Worm (Caenorhabditis elegans) whole organism, L3 larva: ENCODE measurements around the gene emre-1.

ENCODE experiments used
- ZK546.5 ChIP-seq: sonication (generic microtip); optimal IDR thresholded peaks from 2 replicates; lab custom pipeline; 2017; ENCODE audit warnings: missing biosample characterization, missing genetic modification characterization
- aly-2 ChIP-seq: fragments of 150-350 bp; optimal IDR thresholded peaks from 2 replicates; lab custom pipeline; 2014; ENCODE audit warnings: missing biosample characterization, missing genetic modification characterization
- ama-1 ChIP-seq: fragments of 150-350 bp; optimal IDR thresholded peaks from 2 replicates; lab custom pipeline; 2018
- ceh-16 ChIP-seq: sonication (generic microtip); optimal IDR thresholded peaks from 2 replicates; lab custom pipeline; 2017; ENCODE audit warnings: missing biosample characterization, missing genetic modification characterization
- ceh-28 ChIP-seq: fragments of 150-350 bp; optimal IDR thresholded peaks from 2 replicates; lab custom pipeline; 2014; ENCODE audit warnings: missing biosample characterization, missing genetic modification reagents, missing genetic modification characterization
- ceh-82 ChIP-seq: fragments of 150-350 bp; optimal IDR thresholded peaks from 2 replicates; lab custom pipeline; 2014; ENCODE audit warnings: missing biosample characterization, missing genetic modification characterization
- ceh-9 ChIP-seq: sonication (generic microtip); optimal IDR thresholded peaks from 2 replicates; lab custom pipeline; 2018; ENCODE audit warnings: missing biosample characterization, missing genetic modification characterization
- daf-12 ChIP-seq: fragments of 150-350 bp; optimal IDR thresholded peaks from 2 replicates; lab custom pipeline; 2014; ENCODE audit warnings: missing biosample characterization, missing genetic modification reagents, missing genetic modification characterization
- egl-5 ChIP-seq: fragments of 150-350 bp; optimal IDR thresholded peaks from 2 replicates; lab custom pipeline; 2017; ENCODE audit warnings: missing biosample characterization, missing genetic modification reagents, missing genetic modification characterization, inconsistent platforms
- elt-1 ChIP-seq: fragments of 150-350 bp; optimal IDR thresholded peaks from 2 replicates; lab custom pipeline; 2014; ENCODE audit warnings: missing biosample characterization, missing genetic modification characterization
- elt-2 ChIP-seq: sonication (generic microtip); optimal IDR thresholded peaks from 2 replicates; lab custom pipeline; 2016; ENCODE audit warnings: missing genetic modification reagents, mild to moderate bottlenecking, missing genetic modification characterization, missing compliant biosample characterization
- elt-3 ChIP-seq, 3 experiments: fragments of 150-350 bp in 1 of 3; sonication (generic microtip) in 2 of 3; optimal IDR thresholded peaks; 2 replicates in 2 of 3; 4 replicates in 1 of 3; lab custom pipeline; 2014 to 2017; ENCODE audit warnings: missing biosample characterization in 3 of 3, missing genetic modification characterization in 3 of 3
- eor-1 ChIP-seq, 2 experiments: fragments of 150-350 bp; optimal IDR thresholded peaks; 2 replicates each; lab custom pipeline; 2014 to 2018; ENCODE audit warnings: missing biosample characterization in 2 of 2, missing genetic modification characterization in 2 of 2
- fkh-10 ChIP-seq: sonication (generic microtip); optimal IDR thresholded peaks from 2 replicates; lab custom pipeline; 2017; ENCODE audit warnings: missing biosample characterization, missing genetic modification reagents, missing genetic modification characterization
- fkh-2 ChIP-seq: fragments of 150-350 bp; optimal IDR thresholded peaks from 2 replicates; lab custom pipeline; 2014; ENCODE audit warnings: missing biosample characterization, missing genetic modification reagents, missing genetic modification characterization
- fos-1 ChIP-seq: fragments of 150-350 bp; optimal IDR thresholded peaks from 2 replicates; lab custom pipeline; 2014; ENCODE audit warnings: missing biosample characterization, missing genetic modification characterization
- hmg-11 ChIP-seq: sonication (generic microtip); optimal IDR thresholded peaks from 2 replicates; lab custom pipeline; 2016; ENCODE audit warnings: missing genetic modification characterization, missing compliant biosample characterization
- jun-1 ChIP-seq: fragments of 150-350 bp; optimal IDR thresholded peaks from 2 replicates; lab custom pipeline; 2014; ENCODE audit warnings: missing biosample characterization, missing genetic modification reagents, missing genetic modification characterization
- lin-15B ChIP-seq: fragments of 150-350 bp; optimal IDR thresholded peaks from 2 replicates; lab custom pipeline; 2014; ENCODE audit warnings: missing biosample characterization, missing genetic modification characterization
- lsy-12 ChIP-seq: sonication (generic microtip); optimal IDR thresholded peaks from 2 replicates; lab custom pipeline; 2016; ENCODE audit warnings: mild to moderate bottlenecking, missing genetic modification characterization, missing compliant biosample characterization
- mdl-1 ChIP-seq: fragments of 150-350 bp; optimal IDR thresholded peaks from 2 replicates; lab custom pipeline; 2014; ENCODE audit warnings: missing biosample characterization, missing genetic modification characterization
- mml-1 ChIP-seq: fragments of 150-350 bp; sonication (generic microtip); optimal IDR thresholded peaks from 3 replicates; lab custom pipeline; 2014; ENCODE audit warnings: missing biosample characterization, missing genetic modification characterization
- nfya-1 ChIP-seq: sonication (generic microtip); optimal IDR thresholded peaks from 2 replicates; lab custom pipeline; 2017; ENCODE audit warnings: missing genetic modification characterization, mild to moderate bottlenecking, missing compliant biosample characterization, antibody characterized with exemption, moderate library complexity; ENCODE audit not compliant: insufficient read depth
- nhr-11 ChIP-seq: fragments of 150-350 bp; optimal IDR thresholded peaks from 2 replicates; lab custom pipeline; 2014; ENCODE audit warnings: missing biosample characterization, missing genetic modification characterization
- nhr-12 ChIP-seq: fragments of 150-350 bp; optimal IDR thresholded peaks from 2 replicates; lab custom pipeline; 2014; ENCODE audit warnings: missing biosample characterization, missing genetic modification characterization
- nhr-25 ChIP-seq: sonication (generic microtip); optimal IDR thresholded peaks from 2 replicates; lab custom pipeline; 2017; ENCODE audit warnings: missing biosample characterization, missing genetic modification characterization
- nhr-28 ChIP-seq: fragments of 150-350 bp; optimal IDR thresholded peaks from 2 replicates; lab custom pipeline; 2014; ENCODE audit warnings: missing biosample characterization, missing genetic modification characterization
- nhr-43 ChIP-seq: sonication (generic microtip); optimal IDR thresholded peaks from 2 replicates; lab custom pipeline; 2016; ENCODE audit warnings: mild to moderate bottlenecking, missing genetic modification characterization, missing compliant biosample characterization; ENCODE audit not compliant: poor library complexity, severe bottlenecking
- nhr-67 ChIP-seq: fragments of 150-350 bp; optimal IDR thresholded peaks from 2 replicates; lab custom pipeline; 2014; ENCODE audit warnings: missing biosample characterization, missing genetic modification characterization
- nhr-76 ChIP-seq: fragments of 150-350 bp; sonication (generic microtip); optimal IDR thresholded peaks from 5 replicates; lab custom pipeline; 2014; ENCODE audit warnings: missing biosample characterization, missing genetic modification characterization
- nhr-77 ChIP-seq: fragments of 150-350 bp; optimal IDR thresholded peaks from 2 replicates; lab custom pipeline; 2014; ENCODE audit warnings: missing biosample characterization, missing genetic modification characterization
- pha-4 ChIP-seq: fragments of 150-350 bp; optimal IDR thresholded peaks from 2 replicates; lab custom pipeline; 2014; ENCODE audit warnings: missing biosample characterization, missing genetic modification reagents, missing genetic modification characterization
- sea-2 ChIP-seq: fragments of 150-350 bp; sonication (generic microtip); optimal IDR thresholded peaks from 4 replicates; lab custom pipeline; 2014; ENCODE audit warnings: missing biosample characterization, missing genetic modification reagents, missing genetic modification characterization
- skn-1 ChIP-seq: fragments of 150-350 bp; optimal IDR thresholded peaks from 2 replicates; lab custom pipeline; 2014; ENCODE audit warnings: missing biosample characterization, missing genetic modification characterization
- tbx-2 ChIP-seq: sonication (generic microtip); optimal IDR thresholded peaks from 2 replicates; lab custom pipeline; 2016; ENCODE audit warnings: mild to moderate bottlenecking, missing genetic modification characterization, missing compliant biosample characterization
- unc-62 ChIP-seq: fragments of 150-350 bp; sonication (generic microtip); optimal IDR thresholded peaks from 4 replicates; lab custom pipeline; 2014; ENCODE audit warnings: missing biosample characterization, missing genetic modification reagents, missing genetic modification characterization
- zag-1 ChIP-seq: fragments of 150-350 bp; optimal IDR thresholded peaks from 2 replicates; lab custom pipeline; 2014; ENCODE audit warnings: missing biosample characterization, missing genetic modification characterization
- ztf-11 ChIP-seq: fragments of 150-350 bp; optimal IDR thresholded peaks from 2 replicates; lab custom pipeline; 2014; ENCODE audit warnings: missing biosample characterization, missing genetic modification characterization
- ztf-4 ChIP-seq: fragments of 150-350 bp; optimal IDR thresholded peaks from 2 replicates; lab custom pipeline; 2014; ENCODE audit warnings: missing biosample characterization, missing genetic modification characterization

emre-1 gene

DNA sequence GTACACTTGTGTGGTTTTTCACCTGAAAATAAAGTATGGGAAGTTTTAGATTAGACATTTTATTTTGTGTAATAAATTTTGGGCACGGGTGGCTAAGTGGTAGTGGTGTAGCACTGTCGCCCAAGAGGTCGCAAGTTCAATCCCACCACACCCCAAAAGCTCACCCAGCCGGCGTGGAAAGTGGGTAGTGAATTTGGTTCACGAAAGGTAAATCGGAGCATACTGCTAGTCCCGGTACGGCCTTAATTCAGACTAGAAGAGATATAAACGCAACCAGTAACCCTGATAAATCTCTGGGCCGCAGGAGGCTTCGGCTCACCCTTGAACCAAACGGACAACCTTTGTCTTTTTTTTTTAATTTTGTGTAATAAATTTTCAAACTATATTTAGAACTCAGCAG lies 27.7 kb upstream of the emre-1 start:
- TF ChIP-seq eor-1 (tag; optimal IDR thresholded peaks at IDR 0.05; lab: Kevin White, UChicago): no peak
- TF ChIP-seq ceh-16: no peak
- TF ChIP-seq aly-2 (tag; lab: Kevin White, UChicago): no peak
- no peak for TF ChIP-seq nhr-12
- TF ChIP-seq nhr-77 (tag; lab: Kevin White, UChicago): no peak
- TF ChIP-seq fos-1 (tag; lab: Kevin White, UChicago): no peak
- no peak for TF ChIP-seq fkh-2
- TF ChIP-seq ztf-4 (tag; lab: Kevin White, UChicago): no peak
- no peak for TF ChIP-seq ZK546.5 (tag; lab: Kevin White, UChicago)
- TF ChIP-seq mdl-1 (tag; lab: Kevin White, UChicago): no peak
- no peak for TF ChIP-seq nhr-43 (tag; lab: Kevin White, UChicago)
- TF ChIP-seq nfya-1: no peak
- no peak for TF ChIP-seq nhr-28 (tag; lab: Kevin White, UChicago)

DNA sequence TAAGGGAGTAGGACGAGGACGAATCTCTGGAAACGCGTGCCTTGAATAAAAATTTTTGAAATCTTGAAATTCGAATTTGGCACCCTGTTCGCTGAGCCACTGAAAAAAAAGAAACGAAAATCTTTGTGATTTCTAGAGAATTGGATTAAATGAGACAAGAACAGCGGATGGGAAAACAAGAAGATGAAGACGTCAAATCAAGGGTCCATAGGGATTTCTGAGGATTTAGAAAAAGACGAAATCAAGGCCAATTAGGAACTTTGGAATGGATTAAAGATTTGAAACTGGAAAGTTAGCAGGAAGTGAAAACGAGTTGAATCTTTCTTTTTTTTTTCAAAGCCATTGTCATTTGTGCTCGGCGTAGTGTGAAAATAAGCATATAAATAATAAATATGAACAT lies 24.9 kb upstream of the emre-1 start, which contains the start of gene pag-3:
Gene pag-3, minus strand, starts transcription at position 101 of the 400 bp plus-strand sequence.
- TF ChIP-seq unc-62: no peak
- no peak for TF ChIP-seq fkh-2
- no peak for TF ChIP-seq elt-2 (tag; lab: Kevin White, UChicago)
- no peak for TF ChIP-seq nhr-43 (tag; lab: Kevin White, UChicago)
- no peak for TF ChIP-seq nhr-67
- no peak for TF ChIP-seq egl-5 (tag; lab: Kevin White, UChicago)
- TF ChIP-seq nhr-25 (tag; lab: Kevin White, UChicago): no peak
- TF ChIP-seq nhr-28 (tag; lab: Kevin White, UChicago): no peak
- no peak for TF ChIP-seq hmg-11
- no peak for TF ChIP-seq jun-1 (tag; lab: Kevin White, UChicago)
- TF ChIP-seq lsy-12 (tag; lab: Kevin White, UChicago): no peak
- no peak for TF ChIP-seq pha-4 (tag; lab: Kevin White, UChicago)
- no peak for TF ChIP-seq ceh-82 (tag; lab: Kevin White, UChicago)
- TF ChIP-seq fos-1 (tag; lab: Kevin White, UChicago): no peak

DNA sequence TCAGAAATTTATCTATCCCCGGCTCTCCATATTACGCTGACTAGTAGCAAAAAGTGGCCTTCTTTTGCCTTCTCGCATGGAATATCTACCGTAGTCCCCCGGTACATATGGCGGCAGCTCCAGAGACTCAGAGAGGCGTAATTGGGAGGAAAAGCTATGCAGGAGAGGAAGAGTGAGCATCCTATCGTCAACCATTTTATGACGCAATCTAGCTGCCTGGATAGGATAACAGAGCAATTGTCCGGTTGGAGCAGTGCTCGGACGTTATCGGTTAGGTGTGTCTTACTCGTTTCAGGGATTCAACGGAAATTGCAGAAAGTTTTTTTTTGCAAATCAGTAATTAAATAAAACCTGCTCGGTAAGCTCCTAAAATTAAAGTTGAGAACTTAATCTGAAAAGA lies 22.3 kb upstream of the emre-1 start:
- no peak for TF ChIP-seq fkh-10 (GFP tag; lab: Kevin White, UChicago)
- no peak for TF ChIP-seq zag-1 (tag; lab: Kevin White, UChicago)
- TF ChIP-seq mml-1 (tag; lab: Kevin White, UChicago): no peak
- TF ChIP-seq tbx-2 (tag; lab: Kevin White, UChicago): no peak
- no peak for TF ChIP-seq ceh-9
- TF ChIP-seq ztf-11 (tag; lab: Kevin White, UChicago): no peak
- no peak for TF ChIP-seq lin-15B (tag; lab: Kevin White, UChicago)
- TF ChIP-seq nhr-77 (tag; lab: Kevin White, UChicago): no peak
- no peak for TF ChIP-seq ceh-82 (tag; lab: Kevin White, UChicago)
- no peak for TF ChIP-seq ama-1 (lab: Kevin White, UChicago)
- TF ChIP-seq aly-2 (tag; lab: Kevin White, UChicago): no peak
- no peak for TF ChIP-seq fos-1 (tag; lab: Kevin White, UChicago)
- no peak for TF ChIP-seq elt-3 (tag; optimal IDR thresholded peaks at IDR 0.05; lab: Kevin White, UChicago)
- no peak for TF ChIP-seq egl-5 (tag; lab: Kevin White, UChicago)
- no peak for TF ChIP-seq skn-1 (tag; lab: Kevin White, UChicago)
- no peak for TF ChIP-seq nhr-67
- no peak for TF ChIP-seq nhr-76 (tag; lab: Kevin White, UChicago)
- no peak for TF ChIP-seq nhr-11
- TF ChIP-seq ceh-28: no peak
- no peak for TF ChIP-seq nhr-43 (tag; lab: Kevin White, UChicago)

DNA sequence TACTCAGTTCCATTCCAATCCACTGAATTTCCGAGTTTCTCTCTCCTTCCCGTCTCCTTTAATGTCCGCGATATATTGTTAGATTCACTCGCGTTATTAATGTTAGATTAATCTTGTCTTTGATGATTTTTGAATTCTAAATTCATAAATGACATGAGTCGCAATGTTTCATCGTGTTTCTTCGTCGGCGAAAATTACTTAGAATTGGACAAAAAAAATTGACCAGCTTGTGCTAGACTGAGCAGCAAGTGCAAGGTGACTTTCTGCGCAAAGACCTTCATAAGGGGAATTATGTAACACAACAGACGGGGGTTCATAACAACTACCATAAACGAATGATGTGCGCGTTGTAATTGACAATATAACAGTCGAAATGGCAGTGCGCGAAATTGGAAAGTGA lies 21.1 kb upstream of the emre-1 start:
- TF ChIP-seq jun-1 (tag; lab: Kevin White, UChicago) (no peak), ZK546.5 (tag; lab: Kevin White, UChicago) (no peak), lin-15B (tag; lab: Kevin White, UChicago) (no peak), daf-12 (no peak), hmg-11 (no peak), elt-3 (tag; optimal IDR thresholded peaks at IDR 0.05; lab: Kevin White, UChicago) (no peak), nhr-43 (tag; lab: Kevin White, UChicago) (no peak), elt-1 (no peak), sea-2 (no peak), nhr-67 (no peak), fos-1 (tag; lab: Kevin White, UChicago) (no peak)
